Fruit fly (Drosophila melanogaster) whole organism, pupa: Measurements from ENCODE around the gene CAHbeta.

ENCODE experiments used
- CG10348 ChIP-seq: fragments of 200-800 bp; sonication (Bioruptor generic); IDR thresholded peaks from 2 replicates; pipeline ENCODE4 v1.3.6; 2022; ENCODE audit warnings: missing biosample characterization, missing genetic modification characterization
- CG12605 ChIP-seq: fragments of 200-800 bp; sonication (Bioruptor generic); IDR thresholded peaks from 2 replicates; pipeline ENCODE4 v1.3.6; 2022; ENCODE audit warnings: missing biosample characterization, missing genetic modification characterization
- CG13204 ChIP-seq: fragments of 200-800 bp; sonication (Bioruptor generic); optimal IDR thresholded peaks from 2 replicates; lab custom pipeline; 2018; ENCODE audit warnings: missing biosample characterization, mild to moderate bottlenecking, missing genetic modification characterization, moderate library complexity
- CG14655 ChIP-seq: fragments of 200-800 bp; sonication (Bioruptor generic); optimal IDR thresholded peaks from 3 replicates; lab custom pipeline; 2017; ENCODE audit warnings: mild to moderate bottlenecking, missing biosample characterization, missing genetic modification reagents, missing genetic modification characterization
- CG15710 ChIP-seq: fragments of 200-800 bp; sonication (Bioruptor generic); optimal IDR thresholded peaks from 2 replicates; lab custom pipeline; 2018; ENCODE audit warnings: missing biosample characterization, mild to moderate bottlenecking, missing genetic modification characterization, moderate library complexity
- CG17806 ChIP-seq: fragments of 200-800 bp; sonication (Bioruptor generic); optimal IDR thresholded peaks from 2 replicates; lab custom pipeline; 2018; ENCODE audit warnings: missing biosample characterization, mild to moderate bottlenecking, missing genetic modification characterization, moderate library complexity
- CG32121 ChIP-seq: fragments of 200-800 bp; sonication (Bioruptor generic); IDR thresholded peaks from 2 replicates; pipeline ENCODE4 v1.3.6; 2022; ENCODE audit warnings: missing biosample characterization, missing genetic modification characterization
- CG34367 ChIP-seq: fragments of 200-800 bp; sonication (Bioruptor generic); optimal IDR thresholded peaks from 2 replicates; lab custom pipeline; 2018; ENCODE audit warnings: missing biosample characterization, mild to moderate bottlenecking, missing genetic modification characterization
- CG4496 ChIP-seq: fragments of 200-800 bp; sonication (Bioruptor generic); IDR thresholded peaks from 3 replicates; pipeline ENCODE4 v1.3.6; 2022; ENCODE audit warnings: missing biosample characterization, missing genetic modification characterization
- CG8159 ChIP-seq: fragments of 200-800 bp; sonication (Bioruptor generic); optimal IDR thresholded peaks from 3 replicates; lab custom pipeline; 2018; ENCODE audit warnings: missing biosample characterization, mild to moderate bottlenecking, missing genetic modification characterization, moderate library complexity
- CG8301 ChIP-seq: fragments of 200-800 bp; sonication (Bioruptor generic); optimal IDR thresholded peaks from 2 replicates; lab custom pipeline; 2018; ENCODE audit warnings: missing biosample characterization, mild to moderate bottlenecking, missing genetic modification characterization
- CG9948 ChIP-seq: fragments of 200-800 bp; sonication (Bioruptor generic); optimal IDR thresholded peaks from 2 replicates; lab custom pipeline; 2018; ENCODE audit warnings: missing biosample characterization, mild to moderate bottlenecking, missing genetic modification characterization, moderate library complexity
- D1 ChIP-seq: fragments of 200-800 bp; sonication (Bioruptor generic); optimal IDR thresholded peaks from 2 replicates; lab custom pipeline; 2018; ENCODE audit warnings: missing biosample characterization, mild to moderate bottlenecking, missing genetic modification characterization, moderate library complexity
- EcR ChIP-seq: fragments of 200-800 bp; sonication (Bioruptor generic); optimal IDR thresholded peaks from 3 replicates; lab custom pipeline; 2019; ENCODE audit warnings: missing biosample characterization, missing genetic modification characterization, mild to moderate bottlenecking, moderate library complexity, missing genetic modification reagents
- Ets98B ChIP-seq: fragments of 200-800 bp; sonication (Bioruptor generic); IDR thresholded peaks from 2 replicates; pipeline ENCODE4 v1.3.6; 2022; ENCODE audit warnings: missing biosample characterization, missing genetic modification characterization
- Pif1A ChIP-seq: fragments of 200-800 bp; sonication (Bioruptor generic); optimal IDR thresholded peaks from 3 replicates; lab custom pipeline; 2016; ENCODE audit warnings: missing biosample characterization, missing genetic modification characterization
- Pif1B ChIP-seq: fragments of 200-800 bp; sonication (Bioruptor generic); optimal IDR thresholded peaks from 3 replicates; lab custom pipeline; 2016; ENCODE audit warnings: missing biosample characterization, missing genetic modification characterization
- Snoo ChIP-seq: fragments of 200-800 bp; sonication (Bioruptor generic); optimal IDR thresholded peaks from 3 replicates; lab custom pipeline; 2017; ENCODE audit warnings: missing biosample characterization, mild to moderate bottlenecking, missing genetic modification characterization, inconsistent platforms
- fd96Ca ChIP-seq: fragments of 200-800 bp; sonication (Bioruptor generic); IDR thresholded peaks from 3 replicates; pipeline ENCODE4 v1.3.6; 2022; ENCODE audit warnings: missing biosample characterization, missing genetic modification characterization
- gl ChIP-seq: fragments of 200-800 bp; sonication (Bioruptor generic); optimal IDR thresholded peaks from 2 replicates; lab custom pipeline; 2018; ENCODE audit warnings: missing biosample characterization, mild to moderate bottlenecking, missing genetic modification characterization
- rn ChIP-seq: fragments of 200-800 bp; sonication (Bioruptor generic); IDR thresholded peaks from 2 replicates; pipeline ENCODE4 v1.3.6; 2022; ENCODE audit warnings: missing biosample characterization, missing genetic modification characterization

Gene CAHbeta

dm6 chr3R:8980776-8981165 is at the start of gene CAHbeta:
Gene CAHbeta, plus strand, starts transcription at chr3R:8980860.
- TF ChIP-seq gl (tag; lab: Kevin White, UChicago), result no peak
- TF ChIP-seq Ets98B (GFP tag; lab: Robert Waterston, UW), result peak; percentile 42; the same call in 1 of the 2 replicates
- peak; percentile 58 for TF ChIP-seq CG12605 (GFP tag; lab: Robert Waterston, UW)
- no peak for TF ChIP-seq CG13204 (GFP tag; lab: Kevin White, UChicago)

dm6 chr3R:8931064-8931419 is 49.6 kb upstream of the CAHbeta start:
- no peak for TF ChIP-seq rn (GFP tag; lab: Robert Waterston, UW)
- TF ChIP-seq gl (tag; lab: Kevin White, UChicago), result no peak
- TF ChIP-seq CG15710, result no peak
- TF ChIP-seq CG9948 (tag; lab: Kevin White, UChicago), result no peak
- TF ChIP-seq Snoo (tag; lab: Kevin White, UChicago), result no peak
- no peak for TF ChIP-seq fd96Ca (GFP tag; lab: Robert Waterston, UW)
- no peak for TF ChIP-seq D1 (tag; lab: Kevin White, UChicago)
- TF ChIP-seq CG12605 (GFP tag; lab: Robert Waterston, UW), result no peak
- TF ChIP-seq CG13204 (GFP tag; lab: Kevin White, UChicago), result no peak
- TF ChIP-seq CG8301, result no peak
- no peak for TF ChIP-seq CG17806 (tag; lab: Kevin White, UChicago)
- TF ChIP-seq CG10348, result no peak
- no peak for TF ChIP-seq CG8159
- TF ChIP-seq CG4496 (GFP tag; lab: Robert Waterston, UW), result no peak
- no peak for TF ChIP-seq CG34367 (tag; lab: Kevin White, UChicago)

dm6 chr3R:8931777-8932345 is 48.8 kb upstream of the CAHbeta start, which contains the start of gene pyd:
Gene pyd, minus strand, starts transcription at chr3R:8931896.
- TF ChIP-seq CG8159 (peak; percentile 62), CG12605 (GFP tag; lab: Robert Waterston, UW) (0 out of 2 replicates have a peak, but pooled peaks have one; percentile 16), CG13204 (GFP tag; lab: Kevin White, UChicago) (peak; percentile 17), CG4496 (GFP tag; lab: Robert Waterston, UW) (peak; percentile 45; the same call in 1 of the 3 replicates), CG9948 (tag; lab: Kevin White, UChicago) (peak; percentile 42), D1 (tag; lab: Kevin White, UChicago) (peak; percentile 56), Snoo (tag; lab: Kevin White, UChicago) (no peak), CG10348 (no peak), Ets98B (GFP tag; lab: Robert Waterston, UW) (peak; percentile 65), fd96Ca (GFP tag; lab: Robert Waterston, UW) (peak; percentile 67; the same call in 2 of the 3 replicates), CG34367 (tag; lab: Kevin White, UChicago) (peak; percentile 12), Pif1B (GFP tag; lab: Kevin White, UChicago) (peak; percentile 58), gl (tag; lab: Kevin White, UChicago) (no peak), rn (GFP tag; lab: Robert Waterston, UW) (no peak), Pif1A (GFP tag; lab: Kevin White, UChicago) (peak; percentile 26), CG32121 (GFP tag; lab: Robert Waterston, UW) (peak; percentile 61; the same call in 1 of the 2 replicates), CG8301 (peak; percentile 48), CG14655 (GFP tag; lab: Kevin White, UChicago) (peak; percentile 43), EcR (GFP tag; lab: Kevin White, UChicago) (peak; percentile 61), CG15710 (peak; percentile 55), CG17806 (tag; lab: Kevin White, UChicago) (peak; percentile 5)

- peak; percentile 37 for TF ChIP-seq CG14655 (GFP tag; lab: Kevin White, UChicago)
- no peak for TF ChIP-seq D1 (tag; lab: Kevin White, UChicago)
- peak; percentile 53 for TF ChIP-seq CG8301
- TF ChIP-seq Ets98B (GFP tag; lab: Robert Waterston, UW), result 0 out of 2 replicates have a peak, but pooled peaks have one; percentile 6
- no peak for TF ChIP-seq CG32121 (GFP tag; lab: Robert Waterston, UW)
- TF ChIP-seq gl (tag; lab: Kevin White, UChicago), result peak; percentile 24
- TF ChIP-seq CG8159, result peak; percentile 38
- peak; percentile 53 for TF ChIP-seq CG34367 (tag; lab: Kevin White, UChicago)
- no peak for TF ChIP-seq CG10348
- peak; percentile 25 for TF ChIP-seq Pif1A (GFP tag; lab: Kevin White, UChicago)
- no peak for TF ChIP-seq CG12605 (GFP tag; lab: Robert Waterston, UW)
- no peak for TF ChIP-seq Snoo (tag; lab: Kevin White, UChicago)
- no peak for TF ChIP-seq rn (GFP tag; lab: Robert Waterston, UW)
- TF ChIP-seq fd96Ca (GFP tag; lab: Robert Waterston, UW), result peak; percentile 36; the same call in 1 of the 3 replicates
- TF ChIP-seq CG9948 (tag; lab: Kevin White, UChicago), result peak; percentile 41
- TF ChIP-seq CG4496 (GFP tag; lab: Robert Waterston, UW), result 0 out of 3 replicates have a peak, but pooled peaks have one; percentile 22
- peak; percentile 39 for TF ChIP-seq CG15710
- peak; percentile 54 for TF ChIP-seq CG17806 (tag; lab: Kevin White, UChicago)
Measured at dm6 chr3R:8932741-8933140, 47.9 kb upstream of the CAHbeta start.

- TF ChIP-seq Pif1B (GFP tag; lab: Kevin White, UChicago), result no peak
- no peak for TF ChIP-seq CG14655 (GFP tag; lab: Kevin White, UChicago)
- no peak for TF ChIP-seq CG17806 (tag; lab: Kevin White, UChicago)
- TF ChIP-seq gl (tag; lab: Kevin White, UChicago), result no peak
- TF ChIP-seq Ets98B (GFP tag; lab: Robert Waterston, UW), result no peak
- no peak for TF ChIP-seq CG15710
- no peak for TF ChIP-seq CG13204 (GFP tag; lab: Kevin White, UChicago)
Measured at dm6 chr3R:8934930-8935329, 45.7 kb upstream of the CAHbeta start, which contains the start of gene osk. Gene osk, plus strand, starts transcription at chr3R:8935126.
